Fruit fly (Drosophila melanogaster) S2 (cell line): Measurements from ENCODE around the gene CG4768.

Experiments used
- CG8478 ChIP-seq: fragments of >200 bp; optimal IDR thresholded peaks from 2 replicates; lab custom pipeline; 2018
- CTCF ChIP-seq, 2 experiments: fragments of >200 bp; optimal IDR thresholded peaks; 2 replicates each; lab custom pipeline; 2018

DNA sequence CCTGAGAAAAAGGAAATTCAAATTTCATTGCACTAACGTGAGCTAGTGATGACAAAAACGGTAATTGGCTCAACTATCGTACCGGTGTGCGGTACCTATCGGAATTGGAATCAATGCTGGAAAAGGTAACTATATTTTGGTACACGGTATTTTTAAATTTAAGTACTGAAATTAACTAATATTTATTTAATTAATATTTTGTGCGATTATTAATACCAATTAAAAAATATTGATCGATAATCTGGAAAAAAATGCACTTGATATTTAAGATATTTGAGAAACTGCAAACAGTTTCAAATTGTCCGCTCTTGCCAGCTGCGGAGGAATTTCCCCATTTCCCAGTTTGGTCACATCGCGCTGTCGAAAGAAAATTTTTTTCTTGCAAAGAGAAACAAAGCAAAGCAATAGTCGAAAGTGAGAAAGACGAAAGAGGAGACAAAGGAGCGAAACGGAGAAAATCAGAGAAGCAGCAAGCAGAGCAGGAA is 4.5 kb upstream of the CG4768 start:
- TF ChIP-seq CG8478 (lab: Kevin White, UChicago): no peak
- no peak for TF ChIP-seq CTCF (optimal IDR thresholded peaks at IDR 0.05; lab: Kevin White, UChicago)
